Fruit fly (Drosophila melanogaster): Measurements from ENCODE around the gene CG43965.

CG43965 gene

dm6 chr3L:8696487-8696954 is 29.1 kb downstream of the CG43965 start (continued):
- TF ChIP-seq lmd (GFP tag; IDR thresholded peaks at IDR 0.05): no peak
- peak; percentile 8; the same call in 1 of the 2 replicates for TF ChIP-seq CG32767 (GFP tag; IDR thresholded peaks at IDR 0.05)
- TF ChIP-seq unc-4 (GFP tag; IDR thresholded peaks at IDR 0.05; ENCODE audit: partially characterized antibody): no peak
- TF ChIP-seq Ravus (GFP tag; IDR thresholded peaks at IDR 0.05): no peak; the same call in 1 of the 2 replicates
- TF ChIP-seq Atf-2 (GFP tag; optimal IDR thresholded peaks at IDR 0.05): no peak
- no peak for TF ChIP-seq CG8944 (GFP tag; optimal IDR thresholded peaks at IDR 0.05)
- peak; percentile 59; the same call in 1 of the 2 replicates for TF ChIP-seq vvl (GFP tag; IDR thresholded peaks at IDR 0.05)
- no peak for TF ChIP-seq pita (GFP tag; optimal IDR thresholded peaks at IDR 0.05)
- no peak for TF ChIP-seq dan (GFP tag; IDR thresholded peaks at IDR 0.05)
- peak; percentile 62 for TF ChIP-seq dmrt99B (tag; optimal IDR thresholded peaks at IDR 0.05)
- no peak for TF ChIP-seq HLH4C (GFP tag; IDR thresholded peaks at IDR 0.05; ENCODE audit: partially characterized antibody)
- TF ChIP-seq CG10274 (GFP tag; optimal IDR thresholded peaks at IDR 0.05): no peak
- no peak for TF ChIP-seq inv (GFP tag; IDR thresholded peaks at IDR 0.05; ENCODE audit: partially characterized antibody)
- peak; percentile 20 for TF ChIP-seq run (tag; optimal IDR thresholded peaks at IDR 0.05)
- no peak for TF ChIP-seq pan (optimal IDR thresholded peaks at IDR 0.05)
- peak in 1 of 2 experiments; percentile 61 for TF ChIP-seq pan (GFP tag; optimal IDR thresholded peaks at IDR 0.05 in 1 of 2, IDR thresholded peaks at IDR 0.05 in 1 of 2)
- TF ChIP-seq sr (GFP tag; IDR thresholded peaks at IDR 0.05): peak; percentile 48; the same call in 1 of the 3 replicates
- peak; percentile 80 for TF ChIP-seq nau (GFP tag; optimal IDR thresholded peaks at IDR 0.05)
- peak; percentile 49 for TF ChIP-seq CG15269 (tag; optimal IDR thresholded peaks at IDR 0.05)
- no peak; the same call in 1 of the 2 replicates for TF ChIP-seq Bgb (GFP tag; IDR thresholded peaks at IDR 0.05; ENCODE audit: partially characterized antibody)
- TF ChIP-seq Neu2 (GFP tag; optimal IDR thresholded peaks at IDR 0.05; ENCODE audit: borderline replicate concordance): no peak
- 0 out of 2 replicates have a peak, but pooled peaks have one; percentile 38 for TF ChIP-seq sens-2 (GFP tag; IDR thresholded peaks at IDR 0.05)
- TF ChIP-seq CG6175 (GFP tag; IDR thresholded peaks at IDR 0.05): peak; percentile 93
- peak; percentile 39 for TF ChIP-seq jumu (GFP tag; optimal IDR thresholded peaks at IDR 0.05)
- no peak for TF ChIP-seq Gug (GFP tag; IDR thresholded peaks at IDR 0.05)
- 0 out of 2 replicates have a peak, but pooled peaks have one; percentile 12 for TF ChIP-seq CG11247 (GFP tag; IDR thresholded peaks at IDR 0.05)
- TF ChIP-seq tx (GFP tag; optimal IDR thresholded peaks at IDR 0.05): no peak
- no peak; the same call in 1 of the 2 replicates for TF ChIP-seq CG9215 (GFP tag; IDR thresholded peaks at IDR 0.05)
- TF ChIP-seq CG13287 (GFP tag; IDR thresholded peaks at IDR 0.05; ENCODE audit: partially characterized antibody): peak; percentile 30; the same call in 1 of the 2 replicates
- 0 out of 2 replicates have a peak, but pooled peaks have one; percentile 43 for TF ChIP-seq CG42726 (GFP tag; IDR thresholded peaks at IDR 0.05; ENCODE audit: partially characterized antibody)
- no peak for TF ChIP-seq MESR4 (GFP tag; optimal IDR thresholded peaks at IDR 0.05)
- peak in 1 of 3 experiments; percentile 40 for TF ChIP-seq lola (GFP tag; optimal IDR thresholded peaks at IDR 0.05)
- TF ChIP-seq CG32532 (GFP tag; IDR thresholded peaks at IDR 0.05): peak; percentile 57
- TF ChIP-seq E2f1 (GFP tag; IDR thresholded peaks at IDR 0.05): no peak; the same call in 1 of the 2 replicates
- peak; percentile 61 for TF ChIP-seq CG2202 (tag; optimal IDR thresholded peaks at IDR 0.05)
- TF ChIP-seq CG14050 (GFP tag; IDR thresholded peaks at IDR 0.05): no peak; the same call in 2 of the 3 replicates
- TF ChIP-seq ap (GFP tag; IDR thresholded peaks at IDR 0.05): peak; percentile 26; the same call in 1 of the 2 replicates
- peak; percentile 66 for TF ChIP-seq gsb-n (tag; optimal IDR thresholded peaks at IDR 0.05)
- TF ChIP-seq Spps (tag; optimal IDR thresholded peaks at IDR 0.05): peak; percentile 56
- TF ChIP-seq CG16813 (GFP tag; IDR thresholded peaks at IDR 0.05; ENCODE audit: partially characterized antibody): no peak
- TF ChIP-seq tgo (GFP tag; IDR thresholded peaks at IDR 0.05): peak; percentile 39; the same call in 2 of the 3 replicates
- peak; percentile 93 for TF ChIP-seq Med (GFP tag)
- TF ChIP-seq CG11695 (GFP tag; IDR thresholded peaks at IDR 0.05): peak; percentile 51; the same call in 1 of the 3 replicates
- TF ChIP-seq CG8359 (GFP tag; optimal IDR thresholded peaks at IDR 0.05; ENCODE audit: borderline replicate concordance): peak; percentile 56
- TF ChIP-seq Stat92E (GFP tag; optimal IDR thresholded peaks at IDR 0.05): no peak
- no peak; the same call in 1 of the 2 replicates for TF ChIP-seq bbx (GFP tag; IDR thresholded peaks at IDR 0.05; ENCODE audit: partially characterized antibody)
- TF ChIP-seq gem (tag; optimal IDR thresholded peaks at IDR 0.05): peak; percentile 69
- peak; percentile 55 for TF ChIP-seq CG12942 (GFP tag; optimal IDR thresholded peaks at IDR 0.05)
- peak; percentile 18 for TF ChIP-seq CG1602 (GFP tag; optimal IDR thresholded peaks at IDR 0.05)
